Worm (Caenorhabditis elegans) whole organism, L1 larva: ENCODE data around the gene nhr-285.

Experiments
- aly-2 ChIP-seq: fragments of 150-350 bp; optimal IDR thresholded peaks from 2 replicates; lab custom pipeline; 2014; ENCODE audit warnings: missing biosample characterization, missing genetic modification characterization
- ces-1 ChIP-seq: fragments of 150-350 bp; optimal IDR thresholded peaks from 2 replicates; lab custom pipeline; 2014; ENCODE audit warnings: missing biosample characterization, missing genetic modification reagents, missing genetic modification characterization
- dsc-1 ChIP-seq: sonication (generic microtip); optimal IDR thresholded peaks from 2 replicates; lab custom pipeline; 2016; ENCODE audit warnings: mild to moderate bottlenecking, missing genetic modification characterization, missing compliant biosample characterization
- efl-1 ChIP-seq, 4 experiments: fragments of 150-350 bp; optimal IDR thresholded peaks in 3 of 4; peaks in 1 of 4; 1 replicate in 1 of 4; 2 replicates in 3 of 4; lab custom pipeline; 2014; ENCODE audit warnings: missing biosample characterization in 2 of 4, missing genetic modification characterization in 2 of 4, missing genetic modification reagents in 2 of 4
- egl-13 ChIP-seq: sonication (generic microtip); optimal IDR thresholded peaks from 2 replicates; lab custom pipeline; 2016; ENCODE audit warnings: missing genotype, missing genetic modification reagents, missing genetic modification characterization, missing compliant biosample characterization
- fkh-10 ChIP-seq: sonication (generic microtip); optimal IDR thresholded peaks from 2 replicates; lab custom pipeline; 2017; ENCODE audit warnings: missing biosample characterization, missing genetic modification reagents, missing genetic modification characterization
- hlh-4 ChIP-seq: sonication (generic microtip); optimal IDR thresholded peaks from 2 replicates; lab custom pipeline; 2016; ENCODE audit warnings: mild to moderate bottlenecking, missing genetic modification characterization, missing compliant biosample characterization
- mdl-1 ChIP-seq, 2 experiments: fragments of 150-350 bp; optimal IDR thresholded peaks; 2 replicates each; lab custom pipeline; 2014 to 2017; ENCODE audit warnings: missing biosample characterization in 2 of 2, missing genetic modification characterization in 2 of 2, inconsistent platforms in 1 of 2
- mef-2 ChIP-seq: fragments of 150-350 bp; optimal IDR thresholded peaks from 2 replicates; lab custom pipeline; 2014; ENCODE audit warnings: missing biosample characterization, missing genetic modification characterization
- nhr-84 ChIP-seq: sonication (generic microtip); optimal IDR thresholded peaks from 2 replicates; lab custom pipeline; 2017; ENCODE audit warnings: missing biosample characterization, missing genetic modification characterization
- swsn-7 ChIP-seq: sonication (generic microtip); optimal IDR thresholded peaks from 2 replicates; lab custom pipeline; 2016; ENCODE audit warnings: missing genetic modification characterization, missing compliant biosample characterization
- unc-62 ChIP-seq: fragments of 150-350 bp; optimal IDR thresholded peaks from 2 replicates; lab custom pipeline; 2014; ENCODE audit warnings: missing biosample characterization, missing genetic modification reagents, missing genetic modification characterization
- zag-1 ChIP-seq: fragments of 150-350 bp; optimal IDR thresholded peaks from 2 replicates; lab custom pipeline; 2014; ENCODE audit warnings: missing biosample characterization, missing genetic modification characterization

DNA sequence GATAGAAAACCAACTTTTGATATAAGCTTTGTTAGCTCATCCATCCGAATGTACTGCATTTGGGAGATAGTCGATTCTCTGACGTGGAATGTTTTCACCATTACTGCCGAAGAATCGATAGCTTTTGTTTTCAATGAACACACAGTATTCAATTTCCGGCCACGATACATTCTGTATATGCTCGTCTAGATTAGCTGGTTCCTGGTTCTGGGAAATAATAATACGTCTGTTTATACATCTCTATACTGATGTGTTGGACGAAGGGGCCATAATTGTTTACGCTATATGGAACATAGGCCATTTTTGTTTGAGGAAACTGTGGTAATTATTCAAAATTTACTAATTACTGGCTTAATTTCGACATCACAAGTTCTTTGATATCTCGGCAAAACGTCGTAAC is 28.9 kb downstream of the nhr-285 start, which contains the start of gene str-6:
- TF ChIP-seq egl-13 (no peak), mdl-1 (tag; optimal IDR thresholded peaks at IDR 0.05; lab: Kevin White, UChicago) (no peak), ces-1 (GFP tag; lab: Kevin White, UChicago) (no peak), zag-1 (tag; lab: Kevin White, UChicago) (no peak), unc-62 (GFP tag; lab: Kevin White, UChicago) (no peak), dsc-1 (tag; lab: Kevin White, UChicago) (no peak), hlh-4 (tag; lab: Kevin White, UChicago) (no peak), nhr-84 (tag; lab: Kevin White, UChicago) (no peak), mef-2 (tag; lab: Kevin White, UChicago) (no peak), swsn-7 (no peak), fkh-10 (GFP tag; lab: Kevin White, UChicago) (no peak), aly-2 (tag; lab: Kevin White, UChicago) (no peak), efl-1 (optimal IDR thresholded peaks at IDR 0.05; lab: Kevin White, UChicago) (no peak), efl-1 (GFP tag; optimal IDR thresholded peaks at IDR 0.05 in 1 of 2; lab: Kevin White, UChicago) (no peak)
